Fruit fly (Drosophila melanogaster) whole organism, embryonic: ENCODE measurements around the gene CG32428.
A peak's percentile ranks its signal among the peaks of the same experiment; 100 is the strongest.

ENCODE experiments used
- ATbp ChIP-seq: fragments of 200-800 bp; sonication (Bioruptor generic); optimal IDR thresholded peaks from 2 replicates; lab custom pipeline; 2017; ENCODE audit warnings: missing biosample characterization, mild to moderate bottlenecking, missing genetic modification characterization, missing genetic modification reagents
- Adf1 ChIP-seq: fragments of 200-800 bp; sonication (Bioruptor generic); IDR thresholded peaks from 2 replicates; pipeline ENCODE4 v1.3.6; 2022; ENCODE audit warnings: missing biosample characterization, missing genetic modification characterization
- Antp ChIP-seq: fragments of 200-800 bp; sonication (Bioruptor generic); optimal IDR thresholded peaks from 3 replicates; lab custom pipeline; 2016; ENCODE audit warnings: missing biosample characterization, missing genetic modification characterization
- Atf3 ChIP-seq: fragments of 200-800 bp; sonication (Bioruptor generic); optimal IDR thresholded peaks from 3 replicates; lab custom pipeline; 2016; ENCODE audit warnings: missing biosample characterization, missing genetic modification characterization
- CG10147 ChIP-seq: fragments of 200-800 bp; sonication (Bioruptor generic); optimal IDR thresholded peaks from 2 replicates; lab custom pipeline; 2019; ENCODE audit warnings: missing biosample characterization, mild to moderate bottlenecking, missing genetic modification characterization, moderate library complexity
- CG12769 ChIP-seq: fragments of 200-800 bp; sonication (Bioruptor generic); optimal IDR thresholded peaks from 2 replicates; lab custom pipeline; 2019; ENCODE audit warnings: missing biosample characterization, mild to moderate bottlenecking, missing genetic modification characterization, moderate library complexity
- CG1529 ChIP-seq: fragments of 200-800 bp; sonication (Bioruptor generic); optimal IDR thresholded peaks from 3 replicates; lab custom pipeline; 2018; ENCODE audit warnings: missing biosample characterization, missing genetic modification characterization
- CG17328 ChIP-seq: fragments of 200-800 bp; sonication (Bioruptor generic); IDR thresholded peaks from 2 replicates; pipeline ENCODE4 v1.3.6; 2022; ENCODE audit warnings: missing biosample characterization, missing genetic modification characterization
- CG17612 ChIP-seq: fragments of 200-800 bp; sonication (Bioruptor generic); IDR thresholded peaks from 2 replicates; pipeline ENCODE4 v1.3.6; 2022; ENCODE audit warnings: missing biosample characterization, missing genetic modification characterization
- CG17829 ChIP-seq: fragments of 200-800 bp; optimal IDR thresholded peaks from 2 replicates; lab custom pipeline; 2019; ENCODE audit warnings: missing biosample characterization, mild to moderate bottlenecking, missing genetic modification characterization, moderate library complexity
- CG18011 ChIP-seq: fragments of 200-800 bp; sonication (Bioruptor generic); optimal IDR thresholded peaks from 2 replicates; lab custom pipeline; 2017; ENCODE audit warnings: missing biosample characterization, missing genetic modification characterization, mild to moderate bottlenecking, moderate library complexity, missing genotype
- CG2199 ChIP-seq: fragments of 200-800 bp; sonication (Bioruptor generic); IDR thresholded peaks from 3 replicates; pipeline ENCODE4 v1.3.6; 2022; ENCODE audit warnings: missing biosample characterization, missing genetic modification characterization
- CG30020 ChIP-seq: fragments of 200-800 bp; optimal IDR thresholded peaks from 2 replicates; lab custom pipeline; 2019; ENCODE audit warnings: missing biosample characterization, mild to moderate bottlenecking, missing genetic modification characterization, moderate library complexity
- CG34376 ChIP-seq: fragments of 200-800 bp; sonication (Bioruptor generic); optimal IDR thresholded peaks from 2 replicates; lab custom pipeline; 2018; ENCODE audit warnings: missing biosample characterization, mild to moderate bottlenecking, missing genetic modification characterization
- CG4617 ChIP-seq: fragments of 200-800 bp; sonication (Bioruptor generic); optimal IDR thresholded peaks from 3 replicates; lab custom pipeline; 2016; ENCODE audit warnings: missing biosample characterization, missing genetic modification characterization, borderline replicate concordance
- CG4707 ChIP-seq: fragments of 200-800 bp; sonication (Bioruptor generic); optimal IDR thresholded peaks from 2 replicates; lab custom pipeline; 2018; ENCODE audit warnings: missing biosample characterization, mild to moderate bottlenecking, missing genetic modification characterization, moderate library complexity
- CG7372 ChIP-seq: fragments of 200-800 bp; sonication (Bioruptor generic); IDR thresholded peaks from 2 replicates; pipeline ENCODE4 v1.3.6; 2022; ENCODE audit warnings: missing biosample characterization, missing genetic modification characterization
- CG8359 ChIP-seq: fragments of 200-800 bp; sonication (Bioruptor generic); optimal IDR thresholded peaks from 2 replicates; lab custom pipeline; 2017; ENCODE audit warnings: missing biosample characterization, mild to moderate bottlenecking, missing genetic modification characterization, borderline replicate concordance
- Deaf1 ChIP-seq: fragments of 200-800 bp; optimal IDR thresholded peaks from 3 replicates; lab custom pipeline; 2019; ENCODE audit warnings: missing biosample characterization, mild to moderate bottlenecking, missing genetic modification characterization, moderate library complexity
- Dek ChIP-seq: fragments of 200-800 bp; sonication (Bioruptor generic); optimal IDR thresholded peaks from 3 replicates; lab custom pipeline; 2019; ENCODE audit warnings: missing biosample characterization, mild to moderate bottlenecking, missing genetic modification characterization, moderate library complexity
- Dp ChIP-seq: fragments of 200-800 bp; sonication (Bioruptor generic); optimal IDR thresholded peaks from 2 replicates; lab custom pipeline; 2018; ENCODE audit warnings: missing biosample characterization, mild to moderate bottlenecking, missing genetic modification characterization, moderate library complexity
- Elba2 ChIP-seq: fragments of 200-800 bp; sonication (Bioruptor generic); optimal IDR thresholded peaks from 3 replicates; lab custom pipeline; 2016; ENCODE audit warnings: missing biosample characterization, missing genetic modification characterization
- Hsf ChIP-seq: fragments of 200-800 bp; sonication (Bioruptor generic); optimal IDR thresholded peaks from 3 replicates; lab custom pipeline; 2016; ENCODE audit warnings: missing biosample characterization, missing genetic modification characterization
- Kr ChIP-seq: fragments of 200-800 bp; sonication (Bioruptor generic); optimal IDR thresholded peaks from 2 replicates; lab custom pipeline; 2017; ENCODE audit warnings: missing biosample characterization, mild to moderate bottlenecking, missing genetic modification characterization
- NC2α ChIP-seq: fragments of 200-800 bp; sonication (Bioruptor generic); optimal IDR thresholded peaks from 2 replicates; lab custom pipeline; 2016; ENCODE audit warnings: missing biosample characterization, missing genetic modification characterization
- Neu2 ChIP-seq: fragments of 200-800 bp; sonication (Bioruptor generic); optimal IDR thresholded peaks from 3 replicates; lab custom pipeline; 2016; ENCODE audit warnings: missing biosample characterization, missing genetic modification characterization, borderline replicate concordance
- Oaz ChIP-seq: fragments of 200-800 bp; sonication (Bioruptor generic); IDR thresholded peaks from 2 replicates; pipeline ENCODE4 v1.3.6; 2022; ENCODE audit warnings: missing biosample characterization, missing genetic modification characterization
- Optix ChIP-seq: fragments of 200-800 bp; sonication (Bioruptor generic); IDR thresholded peaks from 3 replicates; pipeline ENCODE4 v1.3.6; 2022; ENCODE audit warnings: missing biosample characterization, missing genetic modification characterization
- Rfx ChIP-seq: fragments of 200-800 bp; sonication (Bioruptor generic); IDR thresholded peaks from 2 replicates; pipeline ENCODE4 v1.3.6; 2022; ENCODE audit warnings: missing biosample characterization, missing genetic modification characterization
- Sox100B ChIP-seq: fragments of 200-800 bp; sonication (Bioruptor generic); optimal IDR thresholded peaks from 3 replicates; lab custom pipeline; 2018; ENCODE audit warnings: missing biosample characterization, mild to moderate bottlenecking, missing genetic modification characterization
- ara ChIP-seq: fragments of 200-800 bp; sonication (Bioruptor generic); IDR thresholded peaks from 2 replicates; pipeline ENCODE4 v1.3.6; 2022; ENCODE audit warnings: missing biosample characterization, missing genetic modification characterization
- caup ChIP-seq: fragments of 200-800 bp; sonication (Bioruptor generic); optimal IDR thresholded peaks from 3 replicates; lab custom pipeline; 2017; ENCODE audit warnings: missing biosample characterization, mild to moderate bottlenecking, missing genetic modification characterization, moderate library complexity; ENCODE audit not compliant: severe bottlenecking
- emc ChIP-seq: fragments of 200-800 bp; sonication (Bioruptor generic); optimal IDR thresholded peaks from 2 replicates; lab custom pipeline; 2016; ENCODE audit warnings: missing biosample characterization, missing genetic modification characterization
- en ChIP-seq: fragments of 200-800 bp; sonication (Bioruptor generic); optimal IDR thresholded peaks from 2 replicates; lab custom pipeline; 2016; ENCODE audit warnings: missing biosample characterization, missing genetic modification characterization
- fd96Cb ChIP-seq: fragments of 200-800 bp; sonication (Bioruptor generic); optimal IDR thresholded peaks from 2 replicates; lab custom pipeline; 2018; ENCODE audit warnings: missing biosample characterization, mild to moderate bottlenecking, missing genetic modification characterization, moderate library complexity
- gce ChIP-seq: fragments of 200-800 bp; sonication (Bioruptor generic); IDR thresholded peaks from 3 replicates; pipeline ENCODE4 v1.3.6; 2022; ENCODE audit warnings: missing biosample characterization, missing genetic modification characterization
- grn ChIP-seq: fragments of 200-800 bp; sonication (Bioruptor generic); optimal IDR thresholded peaks from 3 replicates; lab custom pipeline; 2017; ENCODE audit warnings: missing biosample characterization, missing genetic modification characterization
- hkb ChIP-seq, 2 experiments: fragments of 200-800 bp in 1 of 2; fragments of >200 bp in 1 of 2; sonication (Bioruptor generic) in 1 of 2; IDR thresholded peaks in 1 of 2; optimal IDR thresholded peaks in 1 of 2; 2 replicates each; pipeline versions ENCODE4 v1.3.6 to Lab custom; 2017 to 2022; ENCODE audit warnings: missing biosample characterization in 1 of 2, missing genetic modification characterization in 1 of 2
- ken ChIP-seq: fragments of 200-800 bp; sonication (Bioruptor generic); IDR thresholded peaks from 3 replicates; pipeline ENCODE4 v1.3.6; 2022; ENCODE audit warnings: missing biosample characterization, missing genetic modification characterization
- lmd ChIP-seq: fragments of 200-800 bp; sonication (Bioruptor generic); IDR thresholded peaks from 2 replicates; pipeline ENCODE4 v1.3.6; 2022; ENCODE audit warnings: missing biosample characterization, missing genetic modification characterization
- nom ChIP-seq: fragments of 200-800 bp; sonication (Bioruptor generic); optimal IDR thresholded peaks from 2 replicates; lab custom pipeline; 2017; ENCODE audit warnings: missing biosample characterization, missing genetic modification characterization, mild to moderate bottlenecking, moderate library complexity, missing genetic modification reagents
- psq ChIP-seq: fragments of 200-800 bp; sonication (Bioruptor generic); optimal IDR thresholded peaks from 2 replicates; lab custom pipeline; 2017; ENCODE audit warnings: missing biosample characterization, missing genetic modification characterization
- run ChIP-seq: fragments of 200-800 bp; sonication (Bioruptor generic); optimal IDR thresholded peaks from 3 replicates; lab custom pipeline; 2018; ENCODE audit warnings: missing biosample characterization, mild to moderate bottlenecking, missing genetic modification characterization
- scrt ChIP-seq: fragments of 200-800 bp; sonication (Bioruptor generic); optimal IDR thresholded peaks from 2 replicates; lab custom pipeline; 2018; ENCODE audit warnings: missing biosample characterization, mild to moderate bottlenecking, missing genetic modification characterization, moderate library complexity
- sens ChIP-seq: fragments of 200-800 bp; sonication (Bioruptor generic); peaks from one replicate; lab custom pipeline; 2016; ENCODE audit warnings: missing biosample characterization, missing genetic modification characterization
- slp2 ChIP-seq: fragments of 200-800 bp; sonication (Bioruptor generic); optimal IDR thresholded peaks from 2 replicates; lab custom pipeline; 2016; ENCODE audit warnings: missing biosample characterization, missing genetic modification characterization
- sna ChIP-seq: fragments of 200-800 bp; sonication (Bioruptor generic); IDR thresholded peaks from 2 replicates; pipeline ENCODE4 v1.3.6; 2022; ENCODE audit warnings: missing biosample characterization, missing genetic modification characterization; ENCODE audit not compliant: partially characterized antibody
- sob ChIP-seq: fragments of 200-800 bp; sonication (Bioruptor generic); IDR thresholded peaks from 2 replicates; pipeline ENCODE4 v1.3.6; 2022; ENCODE audit warnings: missing biosample characterization, missing genetic modification characterization
- tna ChIP-seq: fragments of 200-800 bp; sonication (Bioruptor generic); IDR thresholded peaks from 2 replicates; pipeline ENCODE4 v1.3.6; 2022; ENCODE audit warnings: missing biosample characterization, missing genetic modification characterization; ENCODE audit not compliant: partially characterized antibody
- ttk ChIP-seq: fragments of 200-800 bp; sonication (Bioruptor generic); IDR thresholded peaks from 2 replicates; pipeline ENCODE4 v2.1.2; 2022; ENCODE audit warnings: missing biosample characterization, missing genetic modification characterization
- wek ChIP-seq: fragments of 200-800 bp; sonication (Bioruptor generic); optimal IDR thresholded peaks from 3 replicates; lab custom pipeline; 2018; ENCODE audit warnings: missing biosample characterization, mild to moderate bottlenecking, missing genetic modification characterization, moderate library complexity

Gene CG32428

DNA sequence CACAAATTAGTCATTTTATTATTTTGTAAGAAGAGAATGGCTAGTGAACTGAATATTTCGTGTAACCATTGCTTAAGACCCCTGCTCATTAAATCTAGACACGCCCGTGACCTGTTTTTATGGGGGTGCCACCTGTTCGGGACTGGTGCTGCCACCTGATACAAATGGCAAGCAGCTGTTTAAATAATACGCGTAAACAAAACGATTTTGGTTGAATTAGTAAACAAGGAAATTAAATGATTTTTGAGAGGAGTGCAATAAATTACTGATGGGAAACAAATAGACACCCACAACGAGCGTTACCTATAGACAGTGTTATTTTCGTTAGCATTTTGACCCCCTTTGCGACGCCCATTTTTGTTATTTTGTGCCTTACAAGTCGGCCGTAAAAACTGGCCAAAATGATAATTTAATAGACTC is 1.3 kb upstream of the CG32428 start (continued):
- TF ChIP-seq Dp (peak; percentile 49), Elba2 (GFP tag; lab: Kevin White, UChicago) (peak; percentile 36), CG34376 (GFP tag; lab: Kevin White, UChicago) (peak; percentile 84), CG30020 (tag; lab: Kevin White, UChicago) (peak; percentile 63), psq (GFP tag; lab: Kevin White, UChicago) (peak; percentile 82), CG7372 (GFP tag; lab: Robert Waterston, UW) (no peak), scrt (GFP tag; lab: Kevin White, UChicago) (peak; percentile 76), CG4617 (peak; percentile 91), tna (GFP tag; lab: Robert Waterston, UW) (no peak), CG2199 (GFP tag; lab: Robert Waterston, UW) (no peak), CG17328 (GFP tag; lab: Robert Waterston, UW) (no peak), CG4707 (GFP tag; lab: Kevin White, UChicago) (peak; percentile 56), ara (GFP tag; lab: Robert Waterston, UW) (no peak), slp2 (peak; percentile 73), en (GFP tag; lab: Kevin White, UChicago) (peak; percentile 55), sna (GFP tag; lab: Robert Waterston, UW) (no peak), CG17612 (GFP tag; lab: Robert Waterston, UW) (no peak), Rfx (GFP tag; lab: Robert Waterston, UW) (no peak), CG8359 (GFP tag; lab: Kevin White, UChicago) (no peak), Deaf1 (tag; lab: Kevin White, UChicago) (peak; percentile 62), CG18011 (peak; percentile 76), caup (GFP tag; lab: Kevin White, UChicago) (peak; percentile 93), run (tag; lab: Kevin White, UChicago) (peak; percentile 49), fd96Cb (tag; lab: Kevin White, UChicago) (peak; percentile 82), Optix (no peak), CG12769 (tag; lab: Kevin White, UChicago) (peak; percentile 90), Adf1 (GFP tag; lab: Robert Waterston, UW) (no peak), wek (GFP tag; lab: Kevin White, UChicago) (peak; percentile 69), Kr (GFP tag; lab: Kevin White, UChicago) (no peak), Neu2 (GFP tag; lab: Kevin White, UChicago) (no peak), emc (GFP tag; lab: Kevin White, UChicago) (peak; percentile 54), nom (peak; percentile 51), CG1529 (GFP tag; lab: Kevin White, UChicago) (peak; percentile 73), grn (GFP tag; lab: Kevin White, UChicago) (peak; percentile 22), Sox100B (GFP tag; lab: Kevin White, UChicago) (peak; percentile 75), sob (GFP tag; lab: Robert Waterston, UW) (no peak), ttk (GFP tag; lab: Robert Waterston, UW) (no peak), Antp (peak; percentile 79), Dek (tag; lab: Kevin White, UChicago) (peak; percentile 87), lmd (GFP tag; lab: Robert Waterston, UW) (no peak), NC2α (GFP tag; lab: Kevin White, UChicago) (peak; percentile 53), ken (no peak), gce (GFP tag; lab: Robert Waterston, UW) (no peak), sens (peak; percentile 79), hkb (optimal IDR thresholded peaks at IDR 0.05; lab: Kevin White, UChicago) (no peak), hkb (GFP tag; IDR thresholded peaks at IDR 0.05; lab: Robert Waterston, UW) (no peak), ATbp (GFP tag; lab: Kevin White, UChicago) (peak; percentile 82), Atf3 (GFP tag; lab: Kevin White, UChicago) (peak; percentile 86), Hsf (peak; percentile 84), CG10147 (GFP tag; lab: Kevin White, UChicago) (peak; percentile 77), CG17829 (tag; lab: Kevin White, UChicago) (peak; percentile 80), Oaz (GFP tag; lab: Robert Waterston, UW) (no peak)
